Worm (Caenorhabditis elegans) whole organism, L1 larva: ENCODE data around the gene sbsp-1.

Experiments
- C16A3.4 ChIP-seq: fragments of 150-350 bp; optimal IDR thresholded peaks from 2 replicates; lab custom pipeline; 2014; ENCODE audit warnings: missing biosample characterization, missing genetic modification characterization
- F16B12.6 ChIP-seq: fragments of 150-350 bp; optimal IDR thresholded peaks from 2 replicates; lab custom pipeline; 2014; ENCODE audit warnings: missing biosample characterization, missing genetic modification characterization
- aha-1 ChIP-seq: fragments of 150-350 bp; optimal IDR thresholded peaks from 2 replicates; lab custom pipeline; 2014; ENCODE audit warnings: missing biosample characterization, missing genetic modification characterization
- alr-1 ChIP-seq: fragments of 200-800 bp; sonication (Bioruptor generic); optimal IDR thresholded peaks from 2 replicates; lab custom pipeline; 2018; ENCODE audit warnings: borderline replicate concordance, mild to moderate bottlenecking, missing genetic modification characterization, missing compliant biosample characterization
- aly-2 ChIP-seq: fragments of 150-350 bp; optimal IDR thresholded peaks from 2 replicates; lab custom pipeline; 2014; ENCODE audit warnings: missing biosample characterization, missing genetic modification characterization
- ama-1 ChIP-seq: fragments of 150-350 bp; optimal IDR thresholded peaks from 2 replicates; lab custom pipeline; 2014
- ceh-88 ChIP-seq: fragments of 200-800 bp; sonication (Bioruptor generic); IDR thresholded peaks from 2 replicates; pipeline ENCODE4 v1.3.6; 2022; ENCODE audit warnings: missing genetic modification characterization, missing compliant biosample characterization
- ceh-90 ChIP-seq: sonication (generic microtip); optimal IDR thresholded peaks from 2 replicates; lab custom pipeline; 2016; ENCODE audit warnings: missing genetic modification characterization, missing compliant biosample characterization
- ces-1 ChIP-seq: fragments of 150-350 bp; optimal IDR thresholded peaks from 2 replicates; lab custom pipeline; 2014; ENCODE audit warnings: missing biosample characterization, missing genetic modification reagents, missing genetic modification characterization
- dpl-1 ChIP-seq, 3 experiments: fragments of 150-350 bp in 2 of 3; sonication (generic microtip) in 1 of 3; optimal IDR thresholded peaks; 2 replicates each; lab custom pipeline; 2014 to 2017; ENCODE audit warnings: missing biosample characterization in 3 of 3, missing genetic modification characterization in 3 of 3, missing genetic modification reagents in 3 of 3
- dsc-1 ChIP-seq: sonication (generic microtip); optimal IDR thresholded peaks from 2 replicates; lab custom pipeline; 2016; ENCODE audit warnings: mild to moderate bottlenecking, missing genetic modification characterization, missing compliant biosample characterization
- efl-1 ChIP-seq, 4 experiments: fragments of 150-350 bp; optimal IDR thresholded peaks in 3 of 4; peaks in 1 of 4; 1 replicate in 1 of 4; 2 replicates in 3 of 4; lab custom pipeline; 2014; ENCODE audit warnings: missing biosample characterization in 2 of 4, missing genetic modification characterization in 2 of 4, missing genetic modification reagents in 2 of 4
- egl-27 ChIP-seq, 2 experiments: fragments of 150-350 bp in 1 of 2; sonication (generic microtip); optimal IDR thresholded peaks; 3 replicates each; lab custom pipeline; 2017 to 2018; ENCODE audit warnings: missing biosample characterization in 2 of 2, missing genetic modification characterization in 2 of 2, missing genetic modification reagents in 2 of 2
- elt-2 ChIP-seq: sonication (generic microtip); optimal IDR thresholded peaks from 2 replicates; lab custom pipeline; 2016; ENCODE audit warnings: missing genetic modification characterization, mild to moderate bottlenecking, inconsistent platforms, missing compliant biosample characterization, missing genetic modification reagents
- ets-5 ChIP-seq: fragments of 200-800 bp; sonication (Bioruptor generic); IDR thresholded peaks from 2 replicates; pipeline ENCODE4 v1.3.6; 2022; ENCODE audit warnings: missing genetic modification characterization, missing compliant biosample characterization
- fkh-10 ChIP-seq: sonication (generic microtip); optimal IDR thresholded peaks from 2 replicates; lab custom pipeline; 2017; ENCODE audit warnings: missing biosample characterization, missing genetic modification reagents, missing genetic modification characterization
- fkh-4 ChIP-seq: sonication (generic microtip); optimal IDR thresholded peaks from 2 replicates; lab custom pipeline; 2016; ENCODE audit warnings: missing compliant biosample characterization, missing genetic modification characterization, borderline replicate concordance
- fkh-8 ChIP-seq: sonication (generic microtip); optimal IDR thresholded peaks from 2 replicates; lab custom pipeline; 2016; ENCODE audit warnings: mild to moderate bottlenecking, missing genetic modification characterization, missing compliant biosample characterization
- grh-1 ChIP-seq: fragments of 200-800 bp; sonication (Bioruptor generic); IDR thresholded peaks from 2 replicates; pipeline ENCODE4 v1.3.6; 2022; ENCODE audit warnings: missing genetic modification reagents, missing genetic modification characterization, missing compliant biosample characterization
- hlh-17 ChIP-seq: fragments of 200-800 bp; sonication (Bioruptor generic); optimal IDR thresholded peaks from 2 replicates; lab custom pipeline; 2018; ENCODE audit warnings: missing genetic modification characterization, mild to moderate bottlenecking, missing compliant biosample characterization, moderate library complexity, borderline replicate concordance
- hlh-4 ChIP-seq: sonication (generic microtip); optimal IDR thresholded peaks from 2 replicates; lab custom pipeline; 2016; ENCODE audit warnings: mild to moderate bottlenecking, missing genetic modification characterization, missing compliant biosample characterization
- irx-1 ChIP-seq: sonication (generic microtip); optimal IDR thresholded peaks from 2 replicates; lab custom pipeline; 2016; ENCODE audit warnings: missing genetic modification characterization, missing compliant biosample characterization
- isw-1 ChIP-seq: fragments of 200-800 bp; sonication (Bioruptor generic); IDR thresholded peaks from 2 replicates; pipeline ENCODE4 v1.3.6; 2022; ENCODE audit warnings: missing genetic modification characterization, missing compliant biosample characterization
- lin-13 ChIP-seq: fragments of 150-350 bp; optimal IDR thresholded peaks from 2 replicates; lab custom pipeline; 2014; ENCODE audit warnings: missing biosample characterization, missing genetic modification reagents, missing genetic modification characterization
- lin-14 ChIP-seq: fragments of 200-800 bp; sonication (Bioruptor generic); optimal IDR thresholded peaks from 2 replicates; lab custom pipeline; 2018; ENCODE audit warnings: mild to moderate bottlenecking, missing genetic modification characterization, moderate library complexity, missing compliant biosample characterization
- lin-15B ChIP-seq: fragments of 150-350 bp; sonication (generic microtip); optimal IDR thresholded peaks from 3 replicates; lab custom pipeline; 2014; ENCODE audit warnings: missing biosample characterization, missing genetic modification characterization
- lsy-2 ChIP-seq, 2 experiments: fragments of 150-350 bp; optimal IDR thresholded peaks; 2 replicates each; lab custom pipeline; 2014; ENCODE audit warnings: missing biosample characterization in 2 of 2, missing genetic modification characterization in 2 of 2
- mab-9 ChIP-seq: fragments of 200-800 bp; sonication (Bioruptor generic); IDR thresholded peaks from 2 replicates; pipeline ENCODE4 v1.3.6; 2022; ENCODE audit warnings: missing genetic modification reagents, missing genetic modification characterization, missing compliant biosample characterization
- mef-2 ChIP-seq: fragments of 150-350 bp; optimal IDR thresholded peaks from 2 replicates; lab custom pipeline; 2014; ENCODE audit warnings: missing biosample characterization, missing genetic modification characterization
- mep-1 ChIP-seq: fragments of 150-350 bp; optimal IDR thresholded peaks from 2 replicates; lab custom pipeline; 2014; ENCODE audit warnings: missing biosample characterization, missing genetic modification characterization
- nhr-12 ChIP-seq: sonication (generic microtip); optimal IDR thresholded peaks from 2 replicates; lab custom pipeline; 2017; ENCODE audit warnings: missing biosample characterization, missing genetic modification characterization
- nhr-19 ChIP-seq: fragments of 200-800 bp; sonication (Bioruptor generic); conservative IDR thresholded peaks from 2 replicates; pipeline ENCODE4 v1.3.6; 2022; ENCODE audit warnings: missing genetic modification characterization, missing compliant biosample characterization
- nhr-20 ChIP-seq: sonication (generic microtip); optimal IDR thresholded peaks from 2 replicates; lab custom pipeline; 2016; ENCODE audit warnings: mild to moderate bottlenecking, missing genetic modification characterization, missing compliant biosample characterization
- nhr-237 ChIP-seq: fragments of 150-350 bp; optimal IDR thresholded peaks from 2 replicates; lab custom pipeline; 2014; ENCODE audit warnings: missing biosample characterization, missing genetic modification characterization
- nhr-28 ChIP-seq: fragments of 150-350 bp; optimal IDR thresholded peaks from 2 replicates; lab custom pipeline; 2014; ENCODE audit warnings: missing biosample characterization, missing genetic modification characterization
- nhr-47 ChIP-seq: sonication (generic microtip); optimal IDR thresholded peaks from 2 replicates; lab custom pipeline; 2016; ENCODE audit warnings: mild to moderate bottlenecking, missing genetic modification characterization, moderate library complexity, missing compliant biosample characterization
- nhr-71 ChIP-seq: sonication (generic microtip); optimal IDR thresholded peaks from 2 replicates; lab custom pipeline; 2016; ENCODE audit warnings: mild to moderate bottlenecking, missing genetic modification characterization, moderate library complexity, missing compliant biosample characterization
- nhr-85 ChIP-seq: sonication (generic microtip); peaks from one replicate; lab custom pipeline; 2016; ENCODE audit warnings: missing genetic modification characterization, inconsistent platforms, missing compliant biosample characterization
- pag-3 ChIP-seq: sonication (generic microtip); optimal IDR thresholded peaks from 2 replicates; lab custom pipeline; 2017; ENCODE audit warnings: missing genetic modification characterization, mild to moderate bottlenecking, missing compliant biosample characterization, antibody characterized with exemption, borderline replicate concordance; ENCODE audit not compliant: insufficient read depth
- pax-3 ChIP-seq: fragments of 200-800 bp; sonication (Bioruptor generic); optimal IDR thresholded peaks from 2 replicates; lab custom pipeline; 2018; ENCODE audit warnings: mild to moderate bottlenecking, missing genetic modification characterization, moderate library complexity, missing compliant biosample characterization
- pqm-1 ChIP-seq: sonication (generic microtip); optimal IDR thresholded peaks from 3 replicates; lab custom pipeline; 2017; ENCODE audit warnings: missing biosample characterization, missing genetic modification characterization
- snpc-4 ChIP-seq: fragments of 150-350 bp; optimal IDR thresholded peaks from 2 replicates; lab custom pipeline; 2014; ENCODE audit warnings: missing biosample characterization, missing genetic modification characterization
- sup-37 ChIP-seq: fragments of 200-800 bp; sonication (Bioruptor generic); optimal IDR thresholded peaks from 2 replicates; lab custom pipeline; 2018; ENCODE audit warnings: mild to moderate bottlenecking, missing genetic modification characterization, missing compliant biosample characterization
- tlp-1 ChIP-seq: fragments of 150-350 bp; optimal IDR thresholded peaks from 2 replicates; lab custom pipeline; 2014; ENCODE audit warnings: missing biosample characterization, missing genetic modification characterization
- unc-130 ChIP-seq: fragments of 150-350 bp; optimal IDR thresholded peaks from 2 replicates; lab custom pipeline; 2017; ENCODE audit warnings: missing biosample characterization, missing genetic modification characterization, inconsistent platforms
- unc-30 ChIP-seq: sonication (generic microtip); optimal IDR thresholded peaks from 2 replicates; lab custom pipeline; 2017; ENCODE audit warnings: missing biosample characterization, missing genetic modification characterization
- unc-62 ChIP-seq: fragments of 150-350 bp; optimal IDR thresholded peaks from 2 replicates; lab custom pipeline; 2014; ENCODE audit warnings: missing biosample characterization, missing genetic modification reagents, missing genetic modification characterization
- zag-1 ChIP-seq: fragments of 150-350 bp; optimal IDR thresholded peaks from 2 replicates; lab custom pipeline; 2014; ENCODE audit warnings: missing biosample characterization, missing genetic modification characterization
- zip-4 ChIP-seq: fragments of 200-800 bp; sonication (Bioruptor generic); optimal IDR thresholded peaks from 2 replicates; lab custom pipeline; 2018; ENCODE audit warnings: mild to moderate bottlenecking, missing genetic modification characterization, moderate library complexity, missing compliant biosample characterization

Gene sbsp-1

ce11 chrIII:10818364-10818763, 14.4 kb upstream of the sbsp-1 start (continued):
- 0 out of 2 replicates have a peak, but pooled peaks have one; percentile 2 for TF ChIP-seq isw-1
- TF ChIP-seq mef-2 = no peak
- TF ChIP-seq C16A3.4 = peak; percentile 75
- TF ChIP-seq elt-2 (tag; lab: Kevin White, UChicago) = peak; percentile 35
- peak; percentile 3 for TF ChIP-seq sup-37
- no peak for TF ChIP-seq ceh-90
- peak; percentile 85 for TF ChIP-seq lin-14
- no peak for TF ChIP-seq alr-1 (tag; lab: Kevin White, UChicago)
- TF ChIP-seq grh-1 (GFP tag; lab: Robert Waterston, UW) = no peak
- peak; percentile 44 for TF ChIP-seq lin-15B (tag; lab: Kevin White, UChicago)
- TF ChIP-seq fkh-8 (tag; lab: Kevin White, UChicago) = peak; percentile 65
- no peak for TF ChIP-seq ceh-88 (GFP tag; lab: Robert Waterston, UW)
- no peak for TF ChIP-seq zip-4 (GFP tag; lab: Kevin White, UChicago)
- TF ChIP-seq hlh-17 (GFP tag; lab: Kevin White, UChicago) = no peak
- no peak for TF ChIP-seq nhr-237 (tag; lab: Kevin White, UChicago)
- no peak for TF ChIP-seq zag-1
- peak; percentile 67 for TF ChIP-seq nhr-47 (tag; lab: Kevin White, UChicago)
- TF ChIP-seq nhr-19 (GFP tag; lab: Robert Waterston, UW) = peak; percentile 25; the same call in 1 of the 2 replicates
- TF ChIP-seq unc-30 (tag; lab: Kevin White, UChicago) = no peak
- TF ChIP-seq irx-1 (tag; lab: Kevin White, UChicago) = no peak
- no peak for TF ChIP-seq ces-1 (GFP tag; lab: Kevin White, UChicago)
- TF ChIP-seq aly-2 (tag; lab: Kevin White, UChicago) = peak; percentile 7
- TF ChIP-seq aha-1 (tag; lab: Kevin White, UChicago) = no peak
- no peak for TF ChIP-seq fkh-4
- no peak for TF ChIP-seq snpc-4
- TF ChIP-seq nhr-12 (tag; lab: Kevin White, UChicago) = no peak
- no peak for TF ChIP-seq nhr-28 (tag; lab: Kevin White, UChicago)
- TF ChIP-seq mep-1 = peak; percentile 72
- no peak for TF ChIP-seq dsc-1 (tag; lab: Kevin White, UChicago)
- no peak for TF ChIP-seq pqm-1 (tag; lab: Kevin White, UChicago)
- TF ChIP-seq nhr-20 = peak; percentile 62
- 0 out of 2 replicates have a peak, but pooled peaks have one; percentile 44 for TF ChIP-seq mab-9 (GFP tag; lab: Robert Waterston, UW)
- TF ChIP-seq fkh-10 (GFP tag; lab: Kevin White, UChicago) = no peak
- peak; percentile 77 for TF ChIP-seq nhr-71 (tag; lab: Kevin White, UChicago)
- no peak for TF ChIP-seq ets-5 (GFP tag; lab: Robert Waterston, UW)
- TF ChIP-seq unc-130 (tag; lab: Kevin White, UChicago) = peak; percentile 45
- TF ChIP-seq unc-62 (GFP tag; lab: Kevin White, UChicago) = no peak
- no peak for TF ChIP-seq lin-13 (GFP tag; lab: Kevin White, UChicago)
- TF ChIP-seq ama-1 (lab: Kevin White, UChicago) = peak; percentile 48
- TF ChIP-seq tlp-1 = no peak
- TF ChIP-seq F16B12.6 (tag; lab: Kevin White, UChicago) = peak; percentile 91
- TF ChIP-seq egl-27 (tag; optimal IDR thresholded peaks at IDR 0.05; lab: Kevin White, UChicago) = no peak
- peak; percentile 62 for TF ChIP-seq nhr-85 (tag; lab: Kevin White, UChicago)
- peak; percentile 53 to 67 (median 57) for TF ChIP-seq dpl-1 (GFP tag; optimal IDR thresholded peaks at IDR 0.05; lab: Kevin White, UChicago)
- TF ChIP-seq, all 84 proteins: peak for 42

ce11 chrIII:10819257-10819656, 13.5 kb upstream of the sbsp-1 start:
- peak; percentile 11 for TF ChIP-seq pax-3
- TF ChIP-seq hlh-4 (tag; lab: Kevin White, UChicago) = no peak
- no peak for TF ChIP-seq tlp-1
- no peak for TF ChIP-seq efl-1 (optimal IDR thresholded peaks at IDR 0.05; lab: Kevin White, UChicago)
- TF ChIP-seq efl-1 (GFP tag; optimal IDR thresholded peaks at IDR 0.05 in 1 of 2; lab: Kevin White, UChicago) = peak in 1 of 2 experiments; percentile 80
- TF ChIP-seq lsy-2 (tag; optimal IDR thresholded peaks at IDR 0.05; lab: Kevin White, UChicago) = no peak
- no peak for TF ChIP-seq pag-3 (tag; lab: Kevin White, UChicago)
- no peak for TF ChIP-seq fkh-4
- TF ChIP-seq elt-2 (tag; lab: Kevin White, UChicago) = peak; percentile 34
